Fruit fly (Drosophila melanogaster) whole organism, wandering third instar larva: ENCODE results near the gene CG1572.

Source experiments
- Abd-B ChIP-seq: fragments of >200 bp; optimal IDR thresholded peaks from 2 replicates; lab custom pipeline; 2017; ENCODE audit warnings: missing biosample characterization, missing genetic modification characterization
- CG32264 ChIP-seq: fragments of 200-800 bp; sonication (Bioruptor generic); optimal IDR thresholded peaks from 2 replicates; lab custom pipeline; 2016; ENCODE audit warnings: missing biosample characterization, missing genetic modification characterization
- CG9705 ChIP-seq: fragments of 200-800 bp; sonication (Bioruptor generic); optimal IDR thresholded peaks from 2 replicates; lab custom pipeline; 2018; ENCODE audit warnings: missing biosample characterization, mild to moderate bottlenecking, missing genetic modification characterization
- CrebA ChIP-seq: fragments of 200-800 bp; sonication (Bioruptor generic); optimal IDR thresholded peaks from 2 replicates; lab custom pipeline; 2016; ENCODE audit warnings: missing biosample characterization, mild to moderate bottlenecking, missing genetic modification characterization, borderline replicate concordance
- Dfd ChIP-seq: fragments of >200 bp; optimal IDR thresholded peaks from 2 replicates; lab custom pipeline; 2017; ENCODE audit warnings: missing biosample characterization, missing genetic modification characterization
- GATAd ChIP-seq: sonication (Bioruptor generic); optimal IDR thresholded peaks from 2 replicates; lab custom pipeline; 2016; ENCODE audit warnings: missing biosample characterization, missing genetic modification characterization
- HLH106 ChIP-seq: fragments of 200-800 bp; optimal IDR thresholded peaks from 3 replicates; lab custom pipeline; 2019; ENCODE audit warnings: missing biosample characterization, mild to moderate bottlenecking, missing genetic modification characterization, moderate library complexity
- Hr78 ChIP-seq: fragments of >200 bp; optimal IDR thresholded peaks from 2 replicates; lab custom pipeline; 2017; ENCODE audit warnings: missing biosample characterization, missing genetic modification characterization
- Hr83 ChIP-seq: fragments of 200-300 bp; sonication (Bioruptor generic); optimal IDR thresholded peaks from 2 replicates; lab custom pipeline; 2016; ENCODE audit warnings: missing biosample characterization, mild to moderate bottlenecking, missing genetic modification characterization, moderate library complexity; ENCODE audit not compliant: poor library complexity, severe bottlenecking
- Jra ChIP-seq: sonication (Bioruptor generic); optimal IDR thresholded peaks from 2 replicates; lab custom pipeline; 2016; ENCODE audit warnings: missing biosample characterization, missing genetic modification characterization
- Mio ChIP-seq: sonication (Bioruptor generic); optimal IDR thresholded peaks from 2 replicates; lab custom pipeline; 2016; ENCODE audit warnings: missing biosample characterization, missing genetic modification characterization
- Myc ChIP-seq: fragments of >200 bp; optimal IDR thresholded peaks from 2 replicates; lab custom pipeline; 2017
- N ChIP-seq: fragments of >200 bp; optimal IDR thresholded peaks from 2 replicates; lab custom pipeline; 2018; ENCODE audit warnings: missing biosample characterization, missing external identifiers, missing genetic modification characterization
- OdsH ChIP-seq: fragments of 200-800 bp; sonication (Bioruptor generic); optimal IDR thresholded peaks from 2 replicates; lab custom pipeline; 2016; ENCODE audit warnings: missing biosample characterization, mild to moderate bottlenecking, missing genetic modification characterization
- Rel ChIP-seq, 2 experiments: fragments of 200-800 bp; sonication (Bioruptor generic) in 1 of 2; optimal IDR thresholded peaks; 2 replicates in 1 of 2; 3 replicates in 1 of 2; lab custom pipeline; 2016 to 2019; ENCODE audit warnings: mild to moderate bottlenecking in 2 of 2, missing biosample characterization in 2 of 2, missing genetic modification characterization in 2 of 2, moderate library complexity in 1 of 2
- Sp1 ChIP-seq: fragments of 200-800 bp; sonication (Bioruptor generic); optimal IDR thresholded peaks from 3 replicates; lab custom pipeline; 2019; ENCODE audit warnings: missing biosample characterization, mild to moderate bottlenecking, missing genetic modification characterization, moderate library complexity
- Vsx2 ChIP-seq: fragments of 200-300, 225-300 bp; sonication (Bioruptor generic); optimal IDR thresholded peaks from 2 replicates; lab custom pipeline; 2018; ENCODE audit warnings: missing biosample characterization, missing genetic modification characterization; ENCODE audit not compliant: partially characterized antibody
- br ChIP-seq: fragments of 200-800 bp; sonication (Bioruptor generic); optimal IDR thresholded peaks from 2 replicates; lab custom pipeline; 2016; ENCODE audit warnings: missing biosample characterization, missing genetic modification characterization
- dl ChIP-seq, 2 experiments: fragments of 175-275, 200-275 bp in 1 of 2; fragments of 200-275 bp in 1 of 2; sonication (Bioruptor generic); optimal IDR thresholded peaks; lab custom pipeline; 2018; ENCODE audit warnings: mild to moderate bottlenecking in 2 of 2, missing biosample characterization in 2 of 2, missing genetic modification characterization in 2 of 2, moderate library complexity in 2 of 2; ENCODE audit not compliant: partially characterized antibody in 2 of 2, insufficient read depth in 1 of 2
- dmrt93B ChIP-seq: fragments of 200-800 bp; sonication (Bioruptor generic); optimal IDR thresholded peaks from 2 replicates; lab custom pipeline; 2018; ENCODE audit warnings: missing biosample characterization, mild to moderate bottlenecking, missing genetic modification characterization
- ey ChIP-seq: fragments of 200-800 bp; sonication (Bioruptor generic); optimal IDR thresholded peaks from 2 replicates; lab custom pipeline; 2016; ENCODE audit warnings: missing biosample characterization, missing genetic modification characterization
- foxo ChIP-seq, 2 experiments: fragments of 200-800 bp; sonication (Bioruptor generic); optimal IDR thresholded peaks; 2 replicates in 1 of 2; 3 replicates in 1 of 2; lab custom pipeline; 2016 to 2017; ENCODE audit warnings: missing biosample characterization in 2 of 2, missing genetic modification characterization in 2 of 2
- fru ChIP-seq: fragments of 200-800 bp; sonication (Bioruptor generic); optimal IDR thresholded peaks from 3 replicates; lab custom pipeline; 2016; ENCODE audit warnings: missing biosample characterization, mild to moderate bottlenecking, missing genetic modification characterization
- h ChIP-seq: fragments of 200-800 bp; sonication (Bioruptor generic); optimal IDR thresholded peaks from 3 replicates; lab custom pipeline; 2016; ENCODE audit warnings: missing biosample characterization, mild to moderate bottlenecking, missing genetic modification characterization
- pan ChIP-seq: fragments of >200 bp; optimal IDR thresholded peaks from 2 replicates; lab custom pipeline; 2017
- psq ChIP-seq: fragments of 200-800 bp; sonication (Bioruptor generic); optimal IDR thresholded peaks from 3 replicates; lab custom pipeline; 2017; ENCODE audit warnings: missing biosample characterization, mild to moderate bottlenecking, missing genetic modification characterization, moderate library complexity
- rgr ChIP-seq: fragments of 200-800 bp; sonication (Bioruptor generic); optimal IDR thresholded peaks from 3 replicates; lab custom pipeline; 2016; ENCODE audit warnings: missing biosample characterization, mild to moderate bottlenecking, missing genetic modification characterization
- sage ChIP-seq: fragments of 200-800 bp; sonication (Bioruptor generic); optimal IDR thresholded peaks from 2 replicates; lab custom pipeline; 2016; ENCODE audit warnings: missing biosample characterization, mild to moderate bottlenecking, missing genetic modification characterization
- sv ChIP-seq: fragments of 200-800 bp; sonication (Bioruptor generic); optimal IDR thresholded peaks from 3 replicates; lab custom pipeline; 2016; ENCODE audit warnings: missing biosample characterization, missing genetic modification characterization
- usp ChIP-seq: fragments of >200 bp; optimal IDR thresholded peaks from 2 replicates; lab custom pipeline; 2017; ENCODE audit warnings: missing biosample characterization, missing genetic modification characterization
- woc ChIP-seq: sonication (Bioruptor generic); optimal IDR thresholded peaks from 2 replicates; lab custom pipeline; 2016; ENCODE audit warnings: missing biosample characterization, mild to moderate bottlenecking, missing genetic modification characterization

The CG1572 gene

DNA sequence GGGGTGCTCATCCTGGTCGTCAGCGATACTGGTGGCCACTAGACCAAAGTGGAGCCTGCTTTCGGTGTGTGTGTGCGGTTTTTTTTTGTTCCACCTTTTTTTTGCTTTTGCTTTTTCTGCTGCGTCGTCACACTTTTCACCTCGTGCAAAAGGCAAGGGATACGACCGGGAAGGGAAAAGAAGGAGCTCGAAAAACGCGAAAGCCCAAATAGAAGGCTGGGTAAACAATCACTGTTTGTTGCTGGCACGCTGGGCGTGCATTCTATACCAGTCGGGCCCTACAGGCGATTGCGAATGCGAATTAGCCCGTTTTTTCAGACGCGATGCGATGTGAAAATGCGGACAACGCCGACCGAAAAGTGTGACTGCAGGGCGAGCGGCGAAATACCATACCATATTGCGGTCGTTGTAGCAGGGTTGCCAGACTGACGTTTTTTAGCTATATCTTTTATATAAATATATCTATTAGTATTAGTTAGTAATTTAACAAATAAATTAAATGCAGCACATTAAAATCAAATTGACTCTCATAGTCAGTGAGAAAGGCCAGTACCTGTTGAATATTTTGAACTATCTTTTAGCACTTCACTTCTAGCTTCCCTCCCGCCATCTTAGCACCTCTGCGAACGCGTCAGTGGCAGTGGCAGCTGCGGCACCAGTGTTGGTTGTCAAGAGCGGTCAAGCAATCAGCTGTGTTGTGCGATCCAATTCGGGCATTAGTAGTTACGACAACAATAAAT lies 11.7 kb upstream of the CG1572 start, which contains the start of the genes Polr2A and CG11699:
Gene Polr2A (minus strand): TSS at position 371 of the 740 bp plus-strand sequence.
Gene CG11699 (plus strand): TSS at position 666 of the 740 bp plus-strand sequence.
- TF ChIP-seq Dfd (no peak), Hr78 (GFP tag; lab: Kevin White, UChicago) (no peak), woc (GFP tag; lab: Kevin White, UChicago) (peak; percentile 65), GATAd (GFP tag; lab: Kevin White, UChicago) (no peak), sv (GFP tag; lab: Kevin White, UChicago) (no peak), ey (GFP tag; lab: Kevin White, UChicago) (no peak), Myc (peak; percentile 97), usp (GFP tag; lab: Kevin White, UChicago) (no peak), Sp1 (peak; percentile 75), Jra (no peak), foxo (GFP tag; optimal IDR thresholded peaks at IDR 0.05; lab: Kevin White, UChicago) (peak in 1 of 2 experiments; percentile 87), h (GFP tag; lab: Kevin White, UChicago) (peak; percentile 51), OdsH (GFP tag; lab: Kevin White, UChicago) (peak; percentile 45), CG9705 (GFP tag; lab: Kevin White, UChicago) (peak; percentile 34), fru (GFP tag; lab: Kevin White, UChicago) (peak; percentile 50), psq (GFP tag; lab: Kevin White, UChicago) (peak; percentile 40), Vsx2 (GFP tag; lab: Kevin White, UChicago) (no peak), sage (GFP tag; lab: Kevin White, UChicago) (no peak), Rel (GFP tag; optimal IDR thresholded peaks at IDR 0.05; lab: Kevin White, UChicago) (no peak), Rel (tag; optimal IDR thresholded peaks at IDR 0.05; lab: Kevin White, UChicago) (peak; percentile 47), rgr (GFP tag; lab: Kevin White, UChicago) (peak; percentile 64), Mio (GFP tag; lab: Kevin White, UChicago) (no peak), HLH106 (tag; lab: Kevin White, UChicago) (peak; percentile 74), N (GFP tag; lab: Kevin White, UChicago) (no peak), CrebA (no peak), pan (lab: Kevin White, UChicago) (no peak), dmrt93B (GFP tag; lab: Kevin White, UChicago) (no peak), dl (GFP tag; optimal IDR thresholded peaks at IDR 0.05; lab: Kevin White, UChicago; ENCODE audit: insufficient read depth in 1 of 2, partially characterized antibody in 2 of 2) (no peak), Hr83 (GFP tag; lab: Kevin White, UChicago) (peak; percentile 14), Abd-B (GFP tag; lab: Kevin White, UChicago) (no peak), CG32264 (GFP tag; lab: Kevin White, UChicago) (no peak)

DNA sequence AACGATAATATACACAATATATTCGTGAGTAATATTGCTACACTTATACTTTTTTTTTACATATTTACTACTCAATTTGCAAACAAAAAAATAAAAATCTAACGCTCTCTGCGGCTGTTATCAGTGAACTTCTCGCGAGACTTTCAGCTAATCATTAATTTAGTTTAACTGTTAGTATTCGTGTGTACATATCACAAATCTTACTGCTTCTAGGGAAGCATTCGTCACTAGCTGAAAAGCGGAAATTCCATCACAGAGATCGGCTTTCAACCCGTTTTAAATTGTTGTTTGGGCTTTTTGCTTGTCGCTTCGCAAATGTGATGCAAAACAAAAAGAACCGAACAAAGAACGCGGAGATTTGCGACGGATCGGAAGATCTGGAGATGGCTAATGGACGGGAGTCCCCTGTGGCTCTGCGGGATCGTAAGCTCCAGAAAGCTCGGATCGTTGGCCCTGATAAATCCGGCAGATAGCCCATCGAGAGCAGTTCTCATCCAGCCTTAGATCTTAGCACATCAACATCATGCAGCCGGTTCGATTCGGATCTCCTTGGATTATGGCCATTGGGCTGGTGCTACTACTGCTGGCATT lies 3.1 kb upstream of the CG1572 start, which contains the start of gene PGRP-SA:
Gene PGRP-SA (plus strand): TSS at position 194 of the 591 bp plus-strand sequence.
- no peak for TF ChIP-seq foxo (GFP tag; optimal IDR thresholded peaks at IDR 0.05; lab: Kevin White, UChicago)
- no peak for TF ChIP-seq Rel (GFP tag; optimal IDR thresholded peaks at IDR 0.05; lab: Kevin White, UChicago)
- peak; percentile 98 for TF ChIP-seq Rel (tag; optimal IDR thresholded peaks at IDR 0.05; lab: Kevin White, UChicago)

DNA sequence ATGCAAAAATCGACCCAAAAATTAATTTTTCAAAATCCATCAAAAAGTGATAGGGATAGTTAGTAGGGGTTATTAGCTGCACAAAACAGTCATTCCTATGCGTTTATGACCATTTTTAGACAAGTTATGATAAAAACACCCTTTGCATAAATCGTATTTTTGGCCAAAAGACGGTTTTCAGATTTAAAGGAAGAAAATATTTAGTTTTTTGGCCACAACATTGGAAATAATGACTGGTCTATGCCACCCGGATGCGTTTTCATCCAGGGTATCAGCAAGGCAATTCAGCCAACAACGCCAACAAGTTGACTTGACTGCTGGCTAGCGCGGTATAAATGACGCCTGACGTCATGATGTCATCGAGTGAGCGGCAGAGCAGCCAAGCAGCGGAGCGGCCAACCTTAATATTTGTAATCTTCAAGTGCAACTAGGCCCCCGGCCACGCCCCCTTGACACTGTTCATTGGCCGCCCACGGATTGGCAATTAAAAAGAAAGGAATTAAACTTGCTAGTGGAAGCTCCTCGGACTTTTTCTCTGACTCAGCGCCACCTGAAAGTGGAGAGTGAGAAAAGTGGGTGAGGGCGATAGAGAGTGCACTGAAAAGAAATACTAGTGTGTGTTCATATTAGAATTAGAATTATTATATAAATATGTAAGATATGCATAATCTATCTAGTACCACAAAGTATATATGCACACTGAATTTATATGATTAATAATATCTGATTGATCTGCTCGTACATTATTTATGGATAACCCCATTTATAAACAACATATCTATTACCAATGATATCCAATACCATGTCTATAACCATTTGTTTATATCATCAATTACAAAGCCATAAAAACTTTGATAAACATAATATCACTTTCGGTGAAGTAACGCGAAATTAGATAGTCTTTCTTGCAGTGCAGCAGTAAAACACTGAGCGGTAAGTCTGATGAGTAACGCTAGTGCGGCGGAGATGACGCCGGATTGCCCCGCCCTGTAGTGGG lies 1.6 kb upstream of the CG1572 start:
- TF ChIP-seq Sp1 (peak; percentile 89), Jra (no peak), sv (GFP tag; lab: Kevin White, UChicago) (peak; percentile 54), usp (GFP tag; lab: Kevin White, UChicago) (no peak), ey (GFP tag; lab: Kevin White, UChicago) (peak; percentile 63), dmrt93B (GFP tag; lab: Kevin White, UChicago) (peak; percentile 61), HLH106 (tag; lab: Kevin White, UChicago) (peak; percentile 85), br (peak; percentile 53), OdsH (GFP tag; lab: Kevin White, UChicago) (peak; percentile 81), Dfd (no peak), fru (GFP tag; lab: Kevin White, UChicago) (peak; percentile 72), h (GFP tag; lab: Kevin White, UChicago) (peak; percentile 78), psq (GFP tag; lab: Kevin White, UChicago) (peak; percentile 79), CG9705 (GFP tag; lab: Kevin White, UChicago) (peak; percentile 45), rgr (GFP tag; lab: Kevin White, UChicago) (peak; percentile 84), foxo (GFP tag; optimal IDR thresholded peaks at IDR 0.05; lab: Kevin White, UChicago) (peak in 1 of 2 experiments; percentile 85), GATAd (GFP tag; lab: Kevin White, UChicago) (no peak)
